Worm (Caenorhabditis elegans) whole organism, early embryonic: ENCODE results near the gene nep-21.

ENCODE experiments used
- B0310.2 ChIP-seq: sonication (generic microtip); optimal IDR thresholded peaks from 2 replicates; lab custom pipeline; 2016; ENCODE audit warnings: mild to moderate bottlenecking, missing genetic modification characterization, missing compliant biosample characterization
- aly-1 ChIP-seq: sonication (generic microtip); optimal IDR thresholded peaks from 2 replicates; lab custom pipeline; 2016; ENCODE audit warnings: missing genetic modification characterization, missing compliant biosample characterization
- ama-1 ChIP-seq: fragments of 150-350 bp; optimal IDR thresholded peaks from 2 replicates; lab custom pipeline; 2014
- ceh-13 ChIP-seq: fragments of 200-800 bp; sonication (Bioruptor generic); optimal IDR thresholded peaks from 2 replicates; lab custom pipeline; 2018; ENCODE audit warnings: mild to moderate bottlenecking, missing genetic modification characterization, missing compliant biosample characterization
- ets-7 ChIP-seq: sonication (generic microtip); optimal IDR thresholded peaks from 2 replicates; lab custom pipeline; 2016; ENCODE audit warnings: missing genotype, missing genetic modification characterization, missing compliant biosample characterization
- flt-1 ChIP-seq: fragments of 200-800 bp; sonication (Bioruptor generic); IDR thresholded peaks from 2 replicates; pipeline ENCODE4 v1.3.6; 2022; ENCODE audit warnings: missing genetic modification characterization, missing compliant biosample characterization
- hmg-4 ChIP-seq: fragments of 200-800 bp; sonication (Bioruptor generic); optimal IDR thresholded peaks from 2 replicates; lab custom pipeline; 2018; ENCODE audit warnings: mild to moderate bottlenecking, missing genetic modification characterization, missing compliant biosample characterization
- hnd-1 ChIP-seq: sonication (generic microtip); optimal IDR thresholded peaks from 2 replicates; lab custom pipeline; 2016; ENCODE audit warnings: missing genetic modification characterization, missing compliant biosample characterization
- scrt-1 ChIP-seq: fragments of 200-800 bp; sonication (Bioruptor generic); IDR thresholded peaks from 2 replicates; pipeline ENCODE4 v1.3.6; 2022; ENCODE audit warnings: missing genetic modification characterization, missing compliant biosample characterization
- tbx-37 ChIP-seq: fragments of 200-800 bp; sonication (Bioruptor generic); conservative IDR thresholded peaks from 2 replicates; pipeline ENCODE4 v1.3.6; 2022; ENCODE audit warnings: missing genetic modification reagents, missing genetic modification characterization, missing compliant biosample characterization
- tra-4 ChIP-seq: sonication (generic microtip); optimal IDR thresholded peaks from 2 replicates; lab custom pipeline; 2017; ENCODE audit warnings: missing genetic modification characterization, missing compliant biosample characterization

ce11 chrV:14231656-14232055 is 5.4 kb upstream of the nep-21 start:
- no peak for TF ChIP-seq ama-1
- TF ChIP-seq ceh-13 (GFP tag; lab: Kevin White, UChicago): no peak
- no peak for TF ChIP-seq hmg-4
- TF ChIP-seq scrt-1: no peak
- no peak for TF ChIP-seq hnd-1 (tag; lab: Kevin White, UChicago)
- TF ChIP-seq tbx-37 (GFP tag; lab: Robert Waterston, UW): no peak
- no peak for TF ChIP-seq aly-1
- no peak for TF ChIP-seq tra-4
- no peak for TF ChIP-seq B0310.2 (tag; lab: Kevin White, UChicago)
- no peak for TF ChIP-seq ets-7
- TF ChIP-seq flt-1: no peak
